Worm (Caenorhabditis elegans) whole organism, late embryonic: ENCODE results near the gene pqn-96.

Experiments used
- C08G9.2 ChIP-seq: sonication (generic microtip); optimal IDR thresholded peaks from 2 replicates; lab custom pipeline; 2016; ENCODE audit warnings: mild to moderate bottlenecking, missing genetic modification characterization, moderate library complexity, missing compliant biosample characterization
- T23F11.4 ChIP-seq: fragments of 200-800 bp; sonication (Bioruptor generic); optimal IDR thresholded peaks from 2 replicates; lab custom pipeline; 2018; ENCODE audit warnings: mild to moderate bottlenecking, missing genetic modification characterization, missing compliant biosample characterization
- ceh-14 ChIP-seq: sonication (generic microtip); optimal IDR thresholded peaks from 2 replicates; lab custom pipeline; 2016; ENCODE audit warnings: missing genotype, missing genetic modification characterization, missing compliant biosample characterization
- ceh-18 ChIP-seq: sonication (generic microtip); optimal IDR thresholded peaks from 2 replicates; lab custom pipeline; 2016; ENCODE audit warnings: missing genetic modification characterization, missing compliant biosample characterization
- ceh-22 ChIP-seq: sonication (generic microtip); optimal IDR thresholded peaks from 2 replicates; lab custom pipeline; 2017; ENCODE audit warnings: missing biosample characterization, missing genetic modification characterization
- ceh-24 ChIP-seq: sonication (generic microtip); optimal IDR thresholded peaks from 2 replicates; lab custom pipeline; 2016; ENCODE audit warnings: mild to moderate bottlenecking, missing genetic modification characterization, missing compliant biosample characterization
- ceh-30 ChIP-seq: fragments of 150-350 bp; optimal IDR thresholded peaks from 2 replicates; lab custom pipeline; 2014; ENCODE audit warnings: missing biosample characterization, missing genetic modification characterization
- ceh-31 ChIP-seq: sonication (generic microtip); optimal IDR thresholded peaks from 2 replicates; lab custom pipeline; 2016; ENCODE audit warnings: missing genetic modification characterization, missing compliant biosample characterization
- ceh-48 ChIP-seq: sonication (generic microtip); optimal IDR thresholded peaks from 2 replicates; lab custom pipeline; 2016; ENCODE audit warnings: missing genetic modification characterization, inconsistent platforms, missing compliant biosample characterization
- ceh-6 ChIP-seq: fragments of 200-800 bp; sonication (Bioruptor generic); optimal IDR thresholded peaks from 2 replicates; lab custom pipeline; 2018; ENCODE audit warnings: mild to moderate bottlenecking, missing genetic modification characterization, missing compliant biosample characterization
- dmd-4 ChIP-seq: sonication (generic microtip); optimal IDR thresholded peaks from 2 replicates; lab custom pipeline; 2016; ENCODE audit warnings: borderline replicate concordance, missing genetic modification characterization, missing compliant biosample characterization
- fax-1 ChIP-seq: sonication (generic microtip); optimal IDR thresholded peaks from 2 replicates; lab custom pipeline; 2016; ENCODE audit warnings: missing genotype, missing genetic modification characterization, missing compliant biosample characterization
- fkh-6 ChIP-seq: sonication (generic microtip); optimal IDR thresholded peaks from 2 replicates; lab custom pipeline; 2016; ENCODE audit warnings: missing genetic modification characterization, missing compliant biosample characterization
- gmeb-2 ChIP-seq: sonication (generic microtip); optimal IDR thresholded peaks from 2 replicates; lab custom pipeline; 2016; ENCODE audit warnings: missing genetic modification characterization, inconsistent platforms, missing compliant biosample characterization
- hlh-30 ChIP-seq: sonication (generic microtip); optimal IDR thresholded peaks from 2 replicates; lab custom pipeline; 2017; ENCODE audit warnings: antibody characterized with exemption, missing genetic modification characterization, missing compliant biosample characterization; ENCODE audit not compliant: insufficient read depth
- hlh-6 ChIP-seq: sonication (generic microtip); optimal IDR thresholded peaks from 2 replicates; lab custom pipeline; 2016; ENCODE audit warnings: missing genotype, missing genetic modification characterization, missing compliant biosample characterization
- hlh-8 ChIP-seq: sonication (generic microtip); optimal IDR thresholded peaks from 2 replicates; lab custom pipeline; 2016; ENCODE audit warnings: missing genotype, missing genetic modification characterization, missing compliant biosample characterization
- mec-3 ChIP-seq: sonication (generic microtip); optimal IDR thresholded peaks from 2 replicates; lab custom pipeline; 2016; ENCODE audit warnings: borderline replicate concordance, missing genetic modification characterization, missing compliant biosample characterization
- nfya-1 ChIP-seq: sonication (generic microtip); optimal IDR thresholded peaks from 2 replicates; lab custom pipeline; 2017; ENCODE audit warnings: missing genetic modification characterization, mild to moderate bottlenecking, missing compliant biosample characterization, antibody characterized with exemption, moderate library complexity
- odd-2 ChIP-seq: sonication (generic microtip); optimal IDR thresholded peaks from 2 replicates; lab custom pipeline; 2017; ENCODE audit warnings: antibody characterized with exemption, mild to moderate bottlenecking, missing genetic modification characterization, missing compliant biosample characterization
- pag-3 ChIP-seq: sonication (generic microtip); optimal IDR thresholded peaks from 2 replicates; lab custom pipeline; 2016; ENCODE audit warnings: missing compliant biosample characterization, missing genetic modification characterization, borderline replicate concordance
- pha-2 ChIP-seq: sonication (generic microtip); optimal IDR thresholded peaks from 2 replicates; lab custom pipeline; 2017; ENCODE audit warnings: mild to moderate bottlenecking, missing genetic modification characterization, missing compliant biosample characterization
- pha-4 ChIP-seq: fragments of 150-350 bp; optimal IDR thresholded peaks from 2 replicates; lab custom pipeline; 2018; ENCODE audit warnings: missing biosample characterization, missing genetic modification reagents, missing genetic modification characterization
- sdc-2 ChIP-seq: sonication (generic microtip); optimal IDR thresholded peaks from 2 replicates; lab custom pipeline; 2016; ENCODE audit warnings: missing genotype, missing genetic modification characterization, missing compliant biosample characterization
- sox-2 ChIP-seq: fragments of 200-800 bp; sonication (Bioruptor generic); IDR thresholded peaks from 2 replicates; pipeline ENCODE4 v1.3.6; 2022; ENCODE audit warnings: missing genetic modification reagents, missing genetic modification characterization, missing compliant biosample characterization
- tbx-2 ChIP-seq: sonication (generic microtip); optimal IDR thresholded peaks from 2 replicates; lab custom pipeline; 2016; ENCODE audit warnings: missing genetic modification characterization, missing compliant biosample characterization
- tbx-7 ChIP-seq: sonication (generic microtip); optimal IDR thresholded peaks from 2 replicates; lab custom pipeline; 2016; ENCODE audit warnings: missing genotype, missing genetic modification characterization, missing compliant biosample characterization
- ttx-3 ChIP-seq: sonication (generic microtip); optimal IDR thresholded peaks from 2 replicates; lab custom pipeline; 2016; ENCODE audit warnings: missing genetic modification reagents, missing genetic modification characterization, missing compliant biosample characterization
- unc-3 ChIP-seq, 2 experiments: fragments of 200-800 bp in 1 of 2; sonication (Bioruptor generic) in 1 of 2; sonication (generic microtip) in 1 of 2; conservative IDR thresholded peaks in 1 of 2; optimal IDR thresholded peaks in 1 of 2; 2 replicates each; pipeline versions ENCODE4 v1.3.6 to Lab custom; 2016 to 2022; ENCODE audit warnings: missing compliant biosample characterization in 2 of 2, missing genetic modification characterization in 2 of 2, missing genetic modification reagents in 1 of 2
- unc-42 ChIP-seq: sonication (generic microtip); optimal IDR thresholded peaks from 2 replicates; lab custom pipeline; 2016; ENCODE audit warnings: missing genotype, missing genetic modification characterization, missing compliant biosample characterization
- unc-55 ChIP-seq: sonication (generic microtip); optimal IDR thresholded peaks from 2 replicates; lab custom pipeline; 2017; ENCODE audit warnings: missing biosample characterization, missing genetic modification reagents, missing genetic modification characterization
- unc-86 ChIP-seq: sonication (generic microtip); optimal IDR thresholded peaks from 2 replicates; lab custom pipeline; 2016; ENCODE audit warnings: missing genetic modification characterization, missing compliant biosample characterization
- zip-5 ChIP-seq: sonication (generic microtip); optimal IDR thresholded peaks from 2 replicates; lab custom pipeline; 2016; ENCODE audit warnings: missing genetic modification characterization, missing compliant biosample characterization
- ztf-16 ChIP-seq: sonication (generic microtip); optimal IDR thresholded peaks from 2 replicates; lab custom pipeline; 2017; ENCODE audit warnings: missing genetic modification characterization, missing compliant biosample characterization

Gene pqn-96

DNA sequence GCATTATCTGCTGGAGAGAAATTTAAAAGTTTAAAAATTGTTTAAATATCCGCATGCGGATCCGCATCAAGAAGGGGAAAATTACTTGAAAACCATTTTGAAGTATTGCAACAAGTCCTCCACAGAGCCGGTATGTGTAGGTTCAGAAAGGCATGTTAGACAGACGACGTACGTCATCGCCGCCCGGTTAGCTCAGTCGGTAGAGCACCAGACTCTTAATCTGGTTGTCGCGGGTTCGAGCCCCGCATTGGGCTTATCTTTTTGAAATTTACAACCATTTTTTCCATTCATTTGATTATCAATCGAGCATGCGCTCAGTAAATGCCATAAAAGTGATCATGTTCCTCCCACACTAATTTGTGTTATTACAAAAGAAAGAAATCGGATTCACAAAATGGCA is 34.1 kb upstream of the pqn-96 start:
- TF ChIP-seq gmeb-2 (tag; lab: Kevin White, UChicago) (no peak), hlh-30 (tag; lab: Kevin White, UChicago) (no peak), ceh-24 (tag; lab: Kevin White, UChicago) (no peak), ceh-14 (no peak), ceh-18 (no peak), zip-5 (tag; lab: Kevin White, UChicago) (no peak), hlh-6 (tag; lab: Kevin White, UChicago) (no peak), sox-2 (GFP tag; lab: Robert Waterston, UW) (no peak), ttx-3 (no peak), sdc-2 (tag; lab: Kevin White, UChicago) (no peak)

DNA sequence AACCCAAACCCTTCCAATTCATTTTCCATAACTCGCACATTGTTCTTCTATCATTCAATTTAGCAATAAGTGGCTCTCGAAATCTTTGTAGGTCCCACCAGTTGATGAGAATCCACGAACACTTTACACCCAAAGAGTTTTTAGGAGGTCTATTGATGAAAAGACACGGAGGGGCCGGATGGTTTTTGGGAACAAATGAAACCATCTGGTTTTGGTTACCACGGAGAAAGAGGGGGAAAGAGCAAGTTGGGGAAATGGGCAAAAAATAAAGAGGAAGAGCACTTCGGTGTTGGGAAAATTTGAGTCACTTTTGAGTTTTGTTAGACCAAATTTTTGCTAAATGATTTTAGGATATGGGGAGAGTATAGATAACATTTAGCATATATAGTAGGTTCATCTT is 28.3 kb upstream of the pqn-96 start:
- TF ChIP-seq dmd-4 (tag; lab: Kevin White, UChicago) (no peak), pha-2 (no peak), unc-42 (tag; lab: Kevin White, UChicago) (no peak), ztf-16 (tag; lab: Kevin White, UChicago) (no peak), ceh-48 (tag; lab: Kevin White, UChicago) (no peak), mec-3 (tag; lab: Kevin White, UChicago) (no peak), odd-2 (tag; lab: Kevin White, UChicago) (no peak), hlh-30 (tag; lab: Kevin White, UChicago) (no peak), unc-86 (tag; lab: Kevin White, UChicago) (no peak), ceh-31 (tag; lab: Kevin White, UChicago) (no peak), hlh-6 (tag; lab: Kevin White, UChicago) (no peak), ceh-14 (no peak), ceh-30 (tag; lab: Kevin White, UChicago) (no peak), tbx-2 (no peak), ceh-6 (no peak), tbx-7 (no peak), pha-4 (tag; lab: Kevin White, UChicago) (no peak)

ce11 chrIII:8466735-8467134 is 27.5 kb upstream of the pqn-96 start, which contains the start of gene mig-39:
Gene mig-39 (plus strand): TSS chrIII:8467035.
- TF ChIP-seq ceh-22 (tag; lab: Kevin White, UChicago) (no peak), pag-3 (tag; lab: Kevin White, UChicago) (no peak), T23F11.4 (GFP tag; lab: Kevin White, UChicago) (no peak), unc-86 (tag; lab: Kevin White, UChicago) (no peak), sdc-2 (tag; lab: Kevin White, UChicago) (no peak), ceh-30 (tag; lab: Kevin White, UChicago) (no peak), unc-3 (GFP tag; conservative IDR thresholded peaks at IDR 0.05; lab: Robert Waterston, UW) (no peak), unc-3 (tag; optimal IDR thresholded peaks at IDR 0.05; lab: Kevin White, UChicago) (no peak)
- TF ChIP-seq, all 69 proteins: peak for 0

- TF ChIP-seq fax-1 (no peak), ceh-31 (tag; lab: Kevin White, UChicago) (peak; percentile 40), unc-55 (GFP tag; lab: Kevin White, UChicago) (peak; percentile 8), nfya-1 (tag; lab: Kevin White, UChicago) (peak; percentile 95)
Measured at ce11 chrIII:8461410-8461809, 22.2 kb upstream of the pqn-96 start.

DNA sequence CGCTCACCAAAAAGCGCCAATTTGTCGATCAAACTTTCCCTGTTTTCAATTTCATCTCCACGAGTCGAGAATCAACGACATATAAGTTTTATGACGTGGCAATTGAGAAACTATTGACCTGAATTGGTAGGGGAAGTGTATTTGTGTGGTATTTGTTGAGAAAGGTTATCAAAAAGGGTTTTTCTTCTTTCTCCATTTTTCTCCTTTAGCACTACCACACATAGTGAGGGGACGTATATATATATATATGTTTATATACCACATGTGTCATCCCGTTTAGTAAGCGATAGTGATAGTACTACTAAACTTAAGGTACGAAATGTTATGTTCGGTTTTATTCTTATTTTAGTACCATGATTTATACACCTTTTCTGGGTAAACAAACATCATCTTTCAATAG is 18.4 kb upstream of the pqn-96 start:
- TF ChIP-seq hlh-8 (tag; lab: Kevin White, UChicago) (no peak), C08G9.2 (tag; lab: Kevin White, UChicago) (no peak), fkh-6 (tag; lab: Kevin White, UChicago) (no peak), zip-5 (tag; lab: Kevin White, UChicago) (no peak)
